Worm (Caenorhabditis elegans) whole organism, mixed stage, embryonic: Measurements from ENCODE around the gene rla-2.

Experiments
- ces-1 ChIP-seq: fragments of 150-350 bp; optimal IDR thresholded peaks from 2 replicates; lab custom pipeline; 2014; ENCODE audit warnings: missing biosample characterization, missing genetic modification reagents, missing genetic modification characterization
- lin-13 ChIP-seq: fragments of 150-350 bp; optimal IDR thresholded peaks from 2 replicates; lab custom pipeline; 2014; ENCODE audit warnings: missing biosample characterization, missing genetic modification characterization
- lsy-2 ChIP-seq: fragments of 150-350 bp; optimal IDR thresholded peaks from 2 replicates; lab custom pipeline; 2014; ENCODE audit warnings: missing biosample characterization, missing genetic modification characterization
- mab-5 ChIP-seq: fragments of 150-350 bp; optimal IDR thresholded peaks from 2 replicates; lab custom pipeline; 2014; ENCODE audit warnings: missing biosample characterization, missing genetic modification characterization
- nhr-237 ChIP-seq: fragments of 150-350 bp; optimal IDR thresholded peaks from 2 replicates; lab custom pipeline; 2014; ENCODE audit warnings: missing biosample characterization, missing genetic modification characterization
- pha-4 ChIP-seq: fragments of 150-350 bp; optimal IDR thresholded peaks from 2 replicates; lab custom pipeline; 2018; ENCODE audit warnings: missing biosample characterization, missing genetic modification reagents, missing genetic modification characterization
- sptf-1 ChIP-seq: sonication (generic microtip); optimal IDR thresholded peaks from 2 replicates; lab custom pipeline; 2017; ENCODE audit warnings: mild to moderate bottlenecking, missing genetic modification characterization, moderate library complexity, missing compliant biosample characterization
- unc-39 ChIP-seq: fragments of 150-350 bp; optimal IDR thresholded peaks from 2 replicates; lab custom pipeline; 2014; ENCODE audit warnings: missing biosample characterization, missing genetic modification characterization
- unc-62 ChIP-seq: fragments of 150-350 bp; optimal IDR thresholded peaks from 2 replicates; lab custom pipeline; 2014; ENCODE audit warnings: missing biosample characterization, missing genetic modification reagents, missing genetic modification characterization
- ztf-11 ChIP-seq: fragments of 150-350 bp; optimal IDR thresholded peaks from 2 replicates; lab custom pipeline; 2014; ENCODE audit warnings: missing biosample characterization, missing genetic modification characterization

DNA sequence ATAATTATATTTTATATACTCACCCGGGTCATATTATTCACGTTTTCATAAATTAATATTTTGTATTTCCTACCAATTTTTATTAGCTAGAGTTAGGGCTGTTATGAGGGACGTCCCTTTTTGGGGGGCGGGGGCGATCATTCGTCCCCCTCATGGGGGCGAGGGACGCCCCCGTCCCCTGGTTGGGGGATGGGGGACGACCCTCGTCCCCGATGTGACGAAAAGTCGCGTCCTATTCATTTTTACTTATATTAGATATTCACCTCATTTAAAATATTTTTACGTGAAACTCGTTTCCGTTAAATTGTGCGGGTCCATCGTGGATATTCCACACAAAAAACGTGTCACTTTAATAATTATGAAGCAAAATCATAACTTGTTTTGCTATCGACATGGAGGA is 21.5 kb downstream of the rla-2 start, which contains the start of gene W02A2.12:
- no peak for TF ChIP-seq lsy-2 (tag; lab: Kevin White, UChicago)
- no peak for TF ChIP-seq unc-62 (GFP tag; lab: Kevin White, UChicago)
- no peak for TF ChIP-seq nhr-237 (tag; lab: Kevin White, UChicago)
- no peak for TF ChIP-seq ces-1
- no peak for TF ChIP-seq sptf-1 (tag; lab: Kevin White, UChicago)
- TF ChIP-seq unc-39 (tag; lab: Kevin White, UChicago) = no peak
- no peak for TF ChIP-seq ztf-11 (tag; lab: Kevin White, UChicago)
- no peak for TF ChIP-seq lin-13
- TF ChIP-seq pha-4 (tag; lab: Kevin White, UChicago) = no peak
- TF ChIP-seq mab-5 (tag; lab: Kevin White, UChicago) = no peak
